Fruit fly (Drosophila melanogaster) whole organism, wandering third instar larva: ENCODE results near the gene sty.

Source experiments
- Abd-B ChIP-seq: fragments of >200 bp; optimal IDR thresholded peaks from 2 replicates; lab custom pipeline; 2017; ENCODE audit warnings: missing biosample characterization, missing genetic modification characterization
- CG32264 ChIP-seq: fragments of 200-800 bp; sonication (Bioruptor generic); optimal IDR thresholded peaks from 2 replicates; lab custom pipeline; 2016; ENCODE audit warnings: missing biosample characterization, missing genetic modification characterization
- CG9705 ChIP-seq: fragments of 200-800 bp; sonication (Bioruptor generic); optimal IDR thresholded peaks from 2 replicates; lab custom pipeline; 2018; ENCODE audit warnings: missing biosample characterization, mild to moderate bottlenecking, missing genetic modification characterization
- CrebA ChIP-seq: fragments of 200-800 bp; sonication (Bioruptor generic); optimal IDR thresholded peaks from 2 replicates; lab custom pipeline; 2016; ENCODE audit warnings: missing biosample characterization, mild to moderate bottlenecking, missing genetic modification characterization, borderline replicate concordance
- Dfd ChIP-seq: fragments of >200 bp; optimal IDR thresholded peaks from 2 replicates; lab custom pipeline; 2017; ENCODE audit warnings: missing biosample characterization, missing genetic modification characterization
- Dif ChIP-seq: fragments of 200-275, 200-300 bp; sonication (Bioruptor generic); optimal IDR thresholded peaks from 2 replicates; lab custom pipeline; 2018; ENCODE audit warnings: missing biosample characterization, missing genetic modification characterization; ENCODE audit not compliant: partially characterized antibody
- GATAd ChIP-seq: sonication (Bioruptor generic); optimal IDR thresholded peaks from 2 replicates; lab custom pipeline; 2016; ENCODE audit warnings: missing biosample characterization, missing genetic modification characterization
- HLH106 ChIP-seq: fragments of 200-800 bp; optimal IDR thresholded peaks from 3 replicates; lab custom pipeline; 2019; ENCODE audit warnings: missing biosample characterization, mild to moderate bottlenecking, missing genetic modification characterization, moderate library complexity
- Hnf4 ChIP-seq: fragments of 200-800 bp; sonication (Bioruptor generic); optimal IDR thresholded peaks from 2 replicates; lab custom pipeline; 2016; ENCODE audit warnings: missing biosample characterization, mild to moderate bottlenecking, missing genetic modification characterization
- Hr78 ChIP-seq: fragments of >200 bp; optimal IDR thresholded peaks from 2 replicates; lab custom pipeline; 2017; ENCODE audit warnings: missing biosample characterization, missing genetic modification characterization
- Hr83 ChIP-seq: fragments of 200-300 bp; sonication (Bioruptor generic); optimal IDR thresholded peaks from 2 replicates; lab custom pipeline; 2016; ENCODE audit warnings: missing biosample characterization, mild to moderate bottlenecking, missing genetic modification characterization, moderate library complexity; ENCODE audit not compliant: poor library complexity, severe bottlenecking
- Jra ChIP-seq: sonication (Bioruptor generic); optimal IDR thresholded peaks from 2 replicates; lab custom pipeline; 2016; ENCODE audit warnings: missing biosample characterization, missing genetic modification characterization
- Mio ChIP-seq: sonication (Bioruptor generic); optimal IDR thresholded peaks from 2 replicates; lab custom pipeline; 2016; ENCODE audit warnings: missing biosample characterization, missing genetic modification characterization
- Myc ChIP-seq: fragments of >200 bp; optimal IDR thresholded peaks from 2 replicates; lab custom pipeline; 2017
- N ChIP-seq: fragments of >200 bp; optimal IDR thresholded peaks from 2 replicates; lab custom pipeline; 2018; ENCODE audit warnings: missing biosample characterization, missing external identifiers, missing genetic modification characterization
- OdsH ChIP-seq: fragments of 200-800 bp; sonication (Bioruptor generic); optimal IDR thresholded peaks from 2 replicates; lab custom pipeline; 2016; ENCODE audit warnings: missing biosample characterization, mild to moderate bottlenecking, missing genetic modification characterization
- Rel ChIP-seq, 2 experiments: fragments of 200-800 bp; sonication (Bioruptor generic) in 1 of 2; optimal IDR thresholded peaks; 2 replicates in 1 of 2; 3 replicates in 1 of 2; lab custom pipeline; 2016 to 2019; ENCODE audit warnings: mild to moderate bottlenecking in 2 of 2, missing biosample characterization in 2 of 2, missing genetic modification characterization in 2 of 2, moderate library complexity in 1 of 2
- Sp1 ChIP-seq: fragments of 200-800 bp; sonication (Bioruptor generic); optimal IDR thresholded peaks from 3 replicates; lab custom pipeline; 2019; ENCODE audit warnings: missing biosample characterization, mild to moderate bottlenecking, missing genetic modification characterization, moderate library complexity
- Vsx2 ChIP-seq: fragments of 200-300, 225-300 bp; sonication (Bioruptor generic); optimal IDR thresholded peaks from 2 replicates; lab custom pipeline; 2018; ENCODE audit warnings: missing biosample characterization, missing genetic modification characterization; ENCODE audit not compliant: partially characterized antibody
- br ChIP-seq: fragments of 200-800 bp; sonication (Bioruptor generic); optimal IDR thresholded peaks from 2 replicates; lab custom pipeline; 2016; ENCODE audit warnings: missing biosample characterization, missing genetic modification characterization
- brk ChIP-seq: fragments of 200-800 bp; sonication (Bioruptor generic); optimal IDR thresholded peaks from 2 replicates; lab custom pipeline; 2016; ENCODE audit warnings: missing biosample characterization, mild to moderate bottlenecking, missing genetic modification characterization
- dl ChIP-seq, 2 experiments: fragments of 175-275, 200-275 bp in 1 of 2; fragments of 200-275 bp in 1 of 2; sonication (Bioruptor generic); optimal IDR thresholded peaks; lab custom pipeline; 2018; ENCODE audit warnings: mild to moderate bottlenecking in 2 of 2, missing biosample characterization in 2 of 2, missing genetic modification characterization in 2 of 2, moderate library complexity in 2 of 2; ENCODE audit not compliant: partially characterized antibody in 2 of 2, insufficient read depth in 1 of 2
- dmrt93B ChIP-seq: fragments of 200-800 bp; sonication (Bioruptor generic); optimal IDR thresholded peaks from 2 replicates; lab custom pipeline; 2018; ENCODE audit warnings: missing biosample characterization, mild to moderate bottlenecking, missing genetic modification characterization
- dsf ChIP-seq: sonication (Bioruptor generic); optimal IDR thresholded peaks from 2 replicates; lab custom pipeline; 2016; ENCODE audit warnings: missing biosample characterization, missing genetic modification characterization, borderline replicate concordance
- ey ChIP-seq: fragments of 200-800 bp; sonication (Bioruptor generic); optimal IDR thresholded peaks from 2 replicates; lab custom pipeline; 2016; ENCODE audit warnings: missing biosample characterization, missing genetic modification characterization
- foxo ChIP-seq, 2 experiments: fragments of 200-800 bp; sonication (Bioruptor generic); optimal IDR thresholded peaks; 2 replicates in 1 of 2; 3 replicates in 1 of 2; lab custom pipeline; 2016 to 2017; ENCODE audit warnings: missing biosample characterization in 2 of 2, missing genetic modification characterization in 2 of 2
- fru ChIP-seq: fragments of 200-800 bp; sonication (Bioruptor generic); optimal IDR thresholded peaks from 3 replicates; lab custom pipeline; 2016; ENCODE audit warnings: missing biosample characterization, mild to moderate bottlenecking, missing genetic modification characterization
- h ChIP-seq: fragments of 200-800 bp; sonication (Bioruptor generic); optimal IDR thresholded peaks from 3 replicates; lab custom pipeline; 2016; ENCODE audit warnings: missing biosample characterization, mild to moderate bottlenecking, missing genetic modification characterization
- jim ChIP-seq: fragments of 175-275, 200-325 bp; sonication (Bioruptor generic); optimal IDR thresholded peaks from 2 replicates; lab custom pipeline; 2016; ENCODE audit warnings: missing biosample characterization, mild to moderate bottlenecking, missing genetic modification characterization
- lola ChIP-seq: fragments of >200 bp; optimal IDR thresholded peaks from 2 replicates; lab custom pipeline; 2017; ENCODE audit warnings: missing biosample characterization, missing genetic modification characterization
- pan ChIP-seq: fragments of >200 bp; optimal IDR thresholded peaks from 2 replicates; lab custom pipeline; 2017
- psq ChIP-seq: fragments of 200-800 bp; sonication (Bioruptor generic); optimal IDR thresholded peaks from 3 replicates; lab custom pipeline; 2017; ENCODE audit warnings: missing biosample characterization, mild to moderate bottlenecking, missing genetic modification characterization, moderate library complexity
- rgr ChIP-seq: fragments of 200-800 bp; sonication (Bioruptor generic); optimal IDR thresholded peaks from 3 replicates; lab custom pipeline; 2016; ENCODE audit warnings: missing biosample characterization, mild to moderate bottlenecking, missing genetic modification characterization
- sage ChIP-seq: fragments of 200-800 bp; sonication (Bioruptor generic); optimal IDR thresholded peaks from 2 replicates; lab custom pipeline; 2016; ENCODE audit warnings: missing biosample characterization, mild to moderate bottlenecking, missing genetic modification characterization
- sv ChIP-seq: fragments of 200-800 bp; sonication (Bioruptor generic); optimal IDR thresholded peaks from 3 replicates; lab custom pipeline; 2016; ENCODE audit warnings: missing biosample characterization, missing genetic modification characterization
- tai ChIP-seq: sonication (Bioruptor generic); optimal IDR thresholded peaks from 2 replicates; lab custom pipeline; 2016; ENCODE audit warnings: missing biosample characterization, missing genetic modification characterization
- usp ChIP-seq: fragments of >200 bp; optimal IDR thresholded peaks from 2 replicates; lab custom pipeline; 2017; ENCODE audit warnings: missing biosample characterization, missing genetic modification characterization
- woc ChIP-seq: sonication (Bioruptor generic); optimal IDR thresholded peaks from 2 replicates; lab custom pipeline; 2016; ENCODE audit warnings: missing biosample characterization, mild to moderate bottlenecking, missing genetic modification characterization

sty gene

dm6 chr3L:3461557-3462414 is 37.1 kb upstream of the sty start:
- TF ChIP-seq dl (GFP tag; optimal IDR thresholded peaks at IDR 0.05; lab: Kevin White, UChicago; ENCODE audit: insufficient read depth in 1 of 2, partially characterized antibody in 2 of 2) (no peak), Dfd (GFP tag; lab: Kevin White, UChicago) (no peak), dsf (no peak), woc (GFP tag; lab: Kevin White, UChicago) (no peak), psq (no peak), Mio (GFP tag; lab: Kevin White, UChicago) (no peak), dmrt93B (no peak)

- TF ChIP-seq foxo (GFP tag; optimal IDR thresholded peaks at IDR 0.05; lab: Kevin White, UChicago) (no peak), usp (GFP tag; lab: Kevin White, UChicago) (no peak), Sp1 (no peak), Dfd (GFP tag; lab: Kevin White, UChicago) (no peak), CrebA (no peak), tai (GFP tag; lab: Kevin White, UChicago) (no peak), Hr78 (GFP tag; lab: Kevin White, UChicago) (no peak), pan (no peak), woc (GFP tag; lab: Kevin White, UChicago) (no peak), sv (GFP tag; lab: Kevin White, UChicago) (no peak), Hnf4 (GFP tag; lab: Kevin White, UChicago) (no peak), Dif (GFP tag; lab: Kevin White, UChicago) (no peak)
Measured at dm6 chr3L:3461119-3461518, 36.4 kb upstream of the sty start, which contains the start of the genes CG46463 and armi. CG46463 (plus strand) TSS chr3L:3461315. armi (plus strand) TSS chr3L:3461317.

DNA sequence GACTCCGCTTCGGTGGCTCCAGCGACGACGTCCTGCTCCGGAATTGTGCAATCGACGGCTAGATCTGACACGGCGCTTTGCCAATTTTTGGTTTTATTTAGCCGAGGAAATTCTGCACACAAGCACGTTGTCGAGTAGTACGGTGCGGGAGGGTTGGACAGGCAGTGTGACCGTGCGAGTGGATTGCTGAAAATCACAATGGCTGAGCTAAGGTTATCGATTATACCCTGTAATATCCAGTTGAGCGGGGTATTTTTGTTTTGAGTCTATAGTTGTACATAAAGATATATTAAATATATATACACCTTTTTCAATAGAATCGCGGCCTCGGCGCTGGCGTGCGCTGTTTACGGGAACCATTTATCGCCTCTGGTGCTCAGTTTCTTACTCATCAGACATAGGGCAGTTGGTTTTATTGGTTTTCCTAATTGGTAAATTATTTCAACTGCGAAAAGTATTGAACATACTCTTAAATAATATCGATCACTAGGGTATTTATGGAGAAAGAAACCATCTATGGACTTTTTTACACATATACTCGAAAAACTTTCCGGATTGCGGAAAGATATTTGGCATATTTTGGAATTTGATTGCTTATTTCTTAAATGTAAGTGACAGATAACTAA is 35.8 kb upstream of the sty start, which contains the start of gene eIF5B:
Gene eIF5B, minus strand, starts transcription at position 576 of the 626 bp plus-strand sequence.
- TF ChIP-seq br (GFP tag; lab: Kevin White, UChicago) (peak; percentile 62), Hr78 (GFP tag; lab: Kevin White, UChicago) (no peak), sv (GFP tag; lab: Kevin White, UChicago) (peak; percentile 49), dmrt93B (peak; percentile 67), psq (peak; percentile 73), usp (GFP tag; lab: Kevin White, UChicago) (no peak), brk (GFP tag; lab: Kevin White, UChicago) (no peak), HLH106 (peak; percentile 81), Sp1 (peak; percentile 83), woc (GFP tag; lab: Kevin White, UChicago) (peak; percentile 66), Rel (GFP tag; optimal IDR thresholded peaks at IDR 0.05; lab: Kevin White, UChicago) (no peak), Rel (tag; optimal IDR thresholded peaks at IDR 0.05; lab: Kevin White, UChicago) (peak; percentile 65), Dif (GFP tag; lab: Kevin White, UChicago) (no peak), Mio (GFP tag; lab: Kevin White, UChicago) (no peak), tai (GFP tag; lab: Kevin White, UChicago) (no peak), Hr83 (GFP tag; lab: Kevin White, UChicago) (no peak), lola (no peak), pan (peak; percentile 71), ey (GFP tag; lab: Kevin White, UChicago) (peak; percentile 51), Abd-B (no peak), Myc (lab: Kevin White, UChicago) (no peak), Hnf4 (GFP tag; lab: Kevin White, UChicago) (no peak), dl (GFP tag; optimal IDR thresholded peaks at IDR 0.05; lab: Kevin White, UChicago; ENCODE audit: insufficient read depth in 1 of 2, partially characterized antibody in 2 of 2) (no peak), fru (GFP tag; lab: Kevin White, UChicago) (peak; percentile 67), dsf (no peak), Vsx2 (GFP tag; lab: Kevin White, UChicago) (no peak), h (peak; percentile 58), GATAd (no peak), CG9705 (peak; percentile 17), Jra (GFP tag; lab: Kevin White, UChicago) (no peak), Dfd (GFP tag; lab: Kevin White, UChicago) (no peak), rgr (GFP tag; lab: Kevin White, UChicago) (peak; percentile 78), OdsH (GFP tag; lab: Kevin White, UChicago) (peak; percentile 67), N (GFP tag; lab: Kevin White, UChicago) (no peak), CG32264 (no peak), jim (GFP tag; lab: Kevin White, UChicago) (no peak), foxo (GFP tag; optimal IDR thresholded peaks at IDR 0.05; lab: Kevin White, UChicago) (peak in 1 of 2 experiments; percentile 80), CrebA (no peak), sage (no peak)
- TF ChIP-seq, all 38 proteins: peak for 16
